Worm (Caenorhabditis elegans) whole organism, midembryonic: Measurements from ENCODE around the gene C24D10.4.

Source experiments
- T22C8.4 ChIP-seq: fragments of 200-800 bp; sonication (Bioruptor generic); IDR thresholded peaks from 2 replicates; pipeline ENCODE4 v1.3.6; 2022; ENCODE audit warnings: missing genetic modification characterization, missing compliant biosample characterization
- cog-1 ChIP-seq: sonication (generic microtip); optimal IDR thresholded peaks from 2 replicates; lab custom pipeline; 2016; ENCODE audit warnings: missing genetic modification characterization, missing compliant biosample characterization
- flt-1 ChIP-seq: fragments of 200-800 bp; sonication (Bioruptor generic); IDR thresholded peaks from 2 replicates; pipeline ENCODE4 v1.3.6; 2022; ENCODE audit warnings: missing genetic modification characterization, missing compliant biosample characterization
- klf-2 ChIP-seq: fragments of 200-800 bp; sonication (Bioruptor generic); conservative IDR thresholded peaks from 2 replicates; pipeline ENCODE4 v1.3.6; 2022; ENCODE audit warnings: missing genetic modification reagents, missing genetic modification characterization, missing compliant biosample characterization
- med-1 ChIP-seq: sonication (generic microtip); optimal IDR thresholded peaks from 2 replicates; lab custom pipeline; 2017; ENCODE audit warnings: missing genetic modification characterization, mild to moderate bottlenecking, missing compliant biosample characterization, antibody characterized with exemption, missing genetic modification reagents; ENCODE audit not compliant: insufficient read depth
- tab-1 ChIP-seq: fragments of 200-800 bp; sonication (Bioruptor generic); IDR thresholded peaks from 2 replicates; pipeline ENCODE4 v1.3.6; 2022; ENCODE audit warnings: missing genetic modification characterization, missing compliant biosample characterization
- ztf-29 ChIP-seq: fragments of 200-800 bp; sonication (Bioruptor generic); IDR thresholded peaks from 2 replicates; pipeline ENCODE4 v1.3.6; 2022; ENCODE audit warnings: missing genetic modification reagents, missing genetic modification characterization, missing compliant biosample characterization

DNA sequence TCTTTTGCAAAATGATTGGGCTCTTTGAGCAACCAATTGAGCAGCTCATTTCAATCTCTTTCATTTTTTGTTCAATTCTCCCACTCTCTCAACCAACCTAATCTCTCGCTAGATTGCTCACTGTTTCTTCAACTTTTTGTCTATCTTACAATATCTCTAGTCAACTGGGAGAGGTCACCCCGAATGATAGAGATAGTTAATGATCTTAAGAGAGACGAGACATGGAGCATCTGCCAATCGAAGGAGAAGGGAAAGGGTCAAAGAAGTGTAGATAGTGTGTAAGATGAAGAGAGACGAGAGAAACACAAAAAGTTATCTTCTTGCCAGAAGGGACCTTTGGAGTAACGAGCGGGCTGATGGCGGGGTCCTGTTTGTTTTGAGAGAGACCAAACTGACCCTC is 9.0 kb downstream of the C24D10.4 start:
- TF ChIP-seq flt-1 (GFP tag; lab: Robert Waterston, UW), result no peak
- no peak for TF ChIP-seq ztf-29 (GFP tag; lab: Robert Waterston, UW)
- TF ChIP-seq tab-1, result no peak
- TF ChIP-seq med-1, result no peak
- no peak for TF ChIP-seq klf-2
- TF ChIP-seq cog-1 (tag; lab: Kevin White, UChicago), result peak; percentile 48
- no peak for TF ChIP-seq T22C8.4 (GFP tag; lab: Robert Waterston, UW)
